Worm (Caenorhabditis elegans) whole organism, L3 larva: ENCODE data around the gene sgca-1.

Experiments
- aly-2 ChIP-seq: fragments of 150-350 bp; optimal IDR thresholded peaks from 2 replicates; lab custom pipeline; 2014; ENCODE audit warnings: missing biosample characterization, missing genetic modification characterization
- ceh-16 ChIP-seq: sonication (generic microtip); optimal IDR thresholded peaks from 2 replicates; lab custom pipeline; 2017; ENCODE audit warnings: missing biosample characterization, missing genetic modification characterization
- ceh-28 ChIP-seq: fragments of 150-350 bp; optimal IDR thresholded peaks from 2 replicates; lab custom pipeline; 2014; ENCODE audit warnings: missing biosample characterization, missing genetic modification reagents, missing genetic modification characterization
- ceh-82 ChIP-seq: fragments of 150-350 bp; optimal IDR thresholded peaks from 2 replicates; lab custom pipeline; 2014; ENCODE audit warnings: missing biosample characterization, missing genetic modification characterization
- ceh-9 ChIP-seq: sonication (generic microtip); optimal IDR thresholded peaks from 2 replicates; lab custom pipeline; 2018; ENCODE audit warnings: missing biosample characterization, missing genetic modification characterization
- egl-27 ChIP-seq: sonication (generic microtip); optimal IDR thresholded peaks from 4 replicates; lab custom pipeline; 2017; ENCODE audit warnings: missing biosample characterization, missing genetic modification reagents, missing genetic modification characterization
- egl-5 ChIP-seq: fragments of 150-350 bp; optimal IDR thresholded peaks from 2 replicates; lab custom pipeline; 2017; ENCODE audit warnings: missing biosample characterization, missing genetic modification reagents, missing genetic modification characterization, inconsistent platforms
- elt-1 ChIP-seq: fragments of 150-350 bp; optimal IDR thresholded peaks from 2 replicates; lab custom pipeline; 2014; ENCODE audit warnings: missing biosample characterization, missing genetic modification characterization
- elt-2 ChIP-seq: sonication (generic microtip); optimal IDR thresholded peaks from 2 replicates; lab custom pipeline; 2016; ENCODE audit warnings: missing genetic modification reagents, mild to moderate bottlenecking, missing genetic modification characterization, missing compliant biosample characterization
- eor-1 ChIP-seq, 2 experiments: fragments of 150-350 bp; optimal IDR thresholded peaks; 2 replicates each; lab custom pipeline; 2014 to 2018; ENCODE audit warnings: missing biosample characterization in 2 of 2, missing genetic modification characterization in 2 of 2
- fkh-10 ChIP-seq: sonication (generic microtip); optimal IDR thresholded peaks from 2 replicates; lab custom pipeline; 2017; ENCODE audit warnings: missing biosample characterization, missing genetic modification reagents, missing genetic modification characterization
- hmg-11 ChIP-seq: sonication (generic microtip); optimal IDR thresholded peaks from 2 replicates; lab custom pipeline; 2016; ENCODE audit warnings: missing genetic modification characterization, missing compliant biosample characterization
- jun-1 ChIP-seq: fragments of 150-350 bp; optimal IDR thresholded peaks from 2 replicates; lab custom pipeline; 2014; ENCODE audit warnings: missing biosample characterization, missing genetic modification reagents, missing genetic modification characterization
- lin-15B ChIP-seq: fragments of 150-350 bp; optimal IDR thresholded peaks from 2 replicates; lab custom pipeline; 2014; ENCODE audit warnings: missing biosample characterization, missing genetic modification characterization
- lin-39 ChIP-seq: fragments of 150-350 bp; optimal IDR thresholded peaks from 2 replicates; lab custom pipeline; 2018; ENCODE audit warnings: missing biosample characterization, missing genetic modification reagents, missing genetic modification characterization
- lsy-12 ChIP-seq: sonication (generic microtip); optimal IDR thresholded peaks from 2 replicates; lab custom pipeline; 2016; ENCODE audit warnings: mild to moderate bottlenecking, missing genetic modification characterization, missing compliant biosample characterization
- mml-1 ChIP-seq: fragments of 150-350 bp; sonication (generic microtip); optimal IDR thresholded peaks from 3 replicates; lab custom pipeline; 2014; ENCODE audit warnings: missing biosample characterization, missing genetic modification characterization
- nfya-1 ChIP-seq: sonication (generic microtip); optimal IDR thresholded peaks from 2 replicates; lab custom pipeline; 2017; ENCODE audit warnings: missing genetic modification characterization, mild to moderate bottlenecking, missing compliant biosample characterization, antibody characterized with exemption, moderate library complexity; ENCODE audit not compliant: insufficient read depth
- nhr-11 ChIP-seq: fragments of 150-350 bp; optimal IDR thresholded peaks from 2 replicates; lab custom pipeline; 2014; ENCODE audit warnings: missing biosample characterization, missing genetic modification characterization
- nhr-12 ChIP-seq: fragments of 150-350 bp; optimal IDR thresholded peaks from 2 replicates; lab custom pipeline; 2014; ENCODE audit warnings: missing biosample characterization, missing genetic modification characterization
- nhr-23 ChIP-seq: fragments of 150-350 bp; optimal IDR thresholded peaks from 2 replicates; lab custom pipeline; 2014; ENCODE audit warnings: missing biosample characterization, missing genetic modification reagents, missing genetic modification characterization
- nhr-25 ChIP-seq: sonication (generic microtip); optimal IDR thresholded peaks from 2 replicates; lab custom pipeline; 2017; ENCODE audit warnings: missing biosample characterization, missing genetic modification characterization
- nhr-28 ChIP-seq: fragments of 150-350 bp; optimal IDR thresholded peaks from 2 replicates; lab custom pipeline; 2014; ENCODE audit warnings: missing biosample characterization, missing genetic modification characterization
- nhr-43 ChIP-seq: sonication (generic microtip); optimal IDR thresholded peaks from 2 replicates; lab custom pipeline; 2016; ENCODE audit warnings: mild to moderate bottlenecking, missing genetic modification characterization, missing compliant biosample characterization; ENCODE audit not compliant: poor library complexity, severe bottlenecking
- nhr-67 ChIP-seq: fragments of 150-350 bp; optimal IDR thresholded peaks from 2 replicates; lab custom pipeline; 2014; ENCODE audit warnings: missing biosample characterization, missing genetic modification characterization
- nhr-76 ChIP-seq: fragments of 150-350 bp; sonication (generic microtip); optimal IDR thresholded peaks from 5 replicates; lab custom pipeline; 2014; ENCODE audit warnings: missing biosample characterization, missing genetic modification characterization
- nhr-77 ChIP-seq: fragments of 150-350 bp; optimal IDR thresholded peaks from 2 replicates; lab custom pipeline; 2014; ENCODE audit warnings: missing biosample characterization, missing genetic modification characterization
- pqm-1 ChIP-seq: fragments of 150-350 bp; optimal IDR thresholded peaks from 2 replicates; lab custom pipeline; 2017; ENCODE audit warnings: missing biosample characterization, missing genetic modification characterization, inconsistent platforms
- sea-2 ChIP-seq: fragments of 150-350 bp; sonication (generic microtip); optimal IDR thresholded peaks from 4 replicates; lab custom pipeline; 2014; ENCODE audit warnings: missing biosample characterization, missing genetic modification reagents, missing genetic modification characterization
- snpc-4 ChIP-seq: fragments of 150-350 bp; optimal IDR thresholded peaks from 2 replicates; lab custom pipeline; 2014; ENCODE audit warnings: missing biosample characterization, missing genetic modification characterization
- tbx-2 ChIP-seq: sonication (generic microtip); optimal IDR thresholded peaks from 2 replicates; lab custom pipeline; 2016; ENCODE audit warnings: mild to moderate bottlenecking, missing genetic modification characterization, missing compliant biosample characterization
- unc-39 ChIP-seq: sonication (generic microtip); optimal IDR thresholded peaks from 4 replicates; lab custom pipeline; 2017; ENCODE audit warnings: missing biosample characterization, missing genetic modification characterization
- unc-62 ChIP-seq: fragments of 150-350 bp; sonication (generic microtip); optimal IDR thresholded peaks from 4 replicates; lab custom pipeline; 2014; ENCODE audit warnings: missing biosample characterization, missing genetic modification reagents, missing genetic modification characterization
- zag-1 ChIP-seq: fragments of 150-350 bp; optimal IDR thresholded peaks from 2 replicates; lab custom pipeline; 2014; ENCODE audit warnings: missing biosample characterization, missing genetic modification characterization
- ztf-11 ChIP-seq: fragments of 150-350 bp; optimal IDR thresholded peaks from 2 replicates; lab custom pipeline; 2014; ENCODE audit warnings: missing biosample characterization, missing genetic modification characterization
- ztf-4 ChIP-seq: fragments of 150-350 bp; optimal IDR thresholded peaks from 2 replicates; lab custom pipeline; 2014; ENCODE audit warnings: missing biosample characterization, missing genetic modification characterization

sgca-1 gene

ce11 chrX:6804857-6805256 is 15.5 kb upstream of the sgca-1 start (continued):
- no peak for TF ChIP-seq tbx-2 (tag; lab: Kevin White, UChicago)
- peak; percentile 44 for TF ChIP-seq lin-15B (tag; lab: Kevin White, UChicago)
- no peak for TF ChIP-seq nhr-67 (tag; lab: Kevin White, UChicago)
- no peak for TF ChIP-seq elt-1 (tag; lab: Kevin White, UChicago)
- TF ChIP-seq ceh-28 (tag; lab: Kevin White, UChicago): peak; percentile 68
- TF ChIP-seq zag-1: no peak
- no peak for TF ChIP-seq ceh-9
- TF ChIP-seq nhr-12 (tag; lab: Kevin White, UChicago): no peak
- no peak for TF ChIP-seq ztf-4 (tag; lab: Kevin White, UChicago)
- TF ChIP-seq ztf-11 (tag; lab: Kevin White, UChicago): no peak
- no peak for TF ChIP-seq nhr-76
- TF ChIP-seq nhr-11 (tag; lab: Kevin White, UChicago): no peak
- TF ChIP-seq sea-2 (GFP tag; lab: Kevin White, UChicago): no peak
- TF ChIP-seq egl-27: no peak
- TF ChIP-seq nhr-77: no peak
- peak; percentile 70 for TF ChIP-seq jun-1 (tag; lab: Kevin White, UChicago)
- no peak for TF ChIP-seq ceh-82 (tag; lab: Kevin White, UChicago)
- no peak for TF ChIP-seq mml-1 (tag; lab: Kevin White, UChicago)
- no peak for TF ChIP-seq fkh-10 (GFP tag; lab: Kevin White, UChicago)
- TF ChIP-seq unc-39 (tag; lab: Kevin White, UChicago): no peak
- TF ChIP-seq hmg-11 (tag; lab: Kevin White, UChicago): peak; percentile 22

DNA sequence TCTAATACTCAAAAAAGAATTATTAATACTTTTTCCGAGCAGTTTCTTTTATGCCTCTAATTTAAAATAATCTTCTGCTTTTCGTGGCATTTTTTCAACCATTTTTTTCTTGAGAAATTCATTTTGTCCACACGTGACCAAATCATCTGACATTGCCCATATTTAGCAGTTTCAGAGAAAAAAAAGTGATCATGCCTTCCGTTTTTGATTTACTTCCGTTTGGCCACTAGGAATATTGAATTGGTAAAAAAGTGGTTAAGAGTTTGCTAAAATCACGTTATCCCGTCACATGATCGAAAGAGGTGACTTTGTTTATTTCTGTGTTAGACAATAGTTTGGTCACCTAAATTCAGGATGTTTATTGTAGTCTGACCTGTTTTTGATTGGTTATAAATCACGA is 15.1 kb upstream of the sgca-1 start:
- TF ChIP-seq elt-2 (tag; lab: Kevin White, UChicago) (no peak), lin-39 (no peak), jun-1 (tag; lab: Kevin White, UChicago) (no peak)

- TF ChIP-seq unc-62 (GFP tag; lab: Kevin White, UChicago) (no peak), elt-1 (tag; lab: Kevin White, UChicago) (no peak), egl-27 (no peak), nhr-28 (tag; lab: Kevin White, UChicago) (no peak), pqm-1 (tag; lab: Kevin White, UChicago) (no peak), nhr-25 (no peak), nhr-43 (tag; lab: Kevin White, UChicago) (no peak), lin-39 (no peak), tbx-2 (tag; lab: Kevin White, UChicago) (no peak), ceh-16 (tag; lab: Kevin White, UChicago) (no peak), egl-5 (tag; lab: Kevin White, UChicago) (no peak), aly-2 (no peak), nhr-23 (tag; lab: Kevin White, UChicago) (no peak), eor-1 (tag; optimal IDR thresholded peaks at IDR 0.05; lab: Kevin White, UChicago) (no peak), ztf-11 (tag; lab: Kevin White, UChicago) (no peak), nhr-76 (no peak), lin-15B (tag; lab: Kevin White, UChicago) (no peak)
Observed at ce11 chrX:6801546-6801945, 12.2 kb upstream of the sgca-1 start.

DNA sequence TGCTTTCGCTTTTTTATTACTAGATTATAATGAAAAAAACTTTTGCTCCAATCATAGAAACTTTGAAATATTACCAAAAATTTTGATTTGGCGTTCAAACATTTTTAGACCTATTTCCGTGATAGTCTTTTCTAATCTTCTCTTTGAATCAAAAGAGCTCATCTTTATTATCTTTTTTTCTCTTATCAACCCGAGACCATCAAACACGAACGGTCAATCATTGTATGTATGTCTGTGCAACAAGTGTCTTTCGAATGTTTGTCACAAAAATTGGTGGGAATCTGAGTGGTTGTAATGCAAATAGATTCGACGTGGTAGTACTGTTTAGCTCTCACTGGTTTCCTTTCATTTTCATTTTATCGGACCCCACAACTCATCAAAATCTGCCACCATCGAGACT is 10.4 kb upstream of the sgca-1 start, which contains the start of gene M03A8.3:
TSS of gene M03A8.3 (plus strand) at position 278 of the 400 bp plus-strand sequence.
- TF ChIP-seq pqm-1 (tag; lab: Kevin White, UChicago) (peak; percentile 1), ceh-82 (tag; lab: Kevin White, UChicago) (no peak), unc-39 (tag; lab: Kevin White, UChicago) (no peak), nhr-25 (no peak), elt-2 (tag; lab: Kevin White, UChicago) (peak; percentile 48), tbx-2 (tag; lab: Kevin White, UChicago) (no peak), lin-39 (no peak), snpc-4 (tag; lab: Kevin White, UChicago) (no peak), lsy-12 (tag; lab: Kevin White, UChicago) (no peak), nfya-1 (tag; lab: Kevin White, UChicago) (no peak)
